Fruit fly (Drosophila melanogaster) whole organism, wandering third instar larva: ENCODE measurements around the gene sll.

ENCODE experiments used
- Dfd ChIP-seq: fragments of >200 bp; optimal IDR thresholded peaks from 2 replicates; lab custom pipeline; 2017; ENCODE audit warnings: missing biosample characterization, missing genetic modification characterization
- Hnf4 ChIP-seq: fragments of 200-800 bp; sonication (Bioruptor generic); optimal IDR thresholded peaks from 2 replicates; lab custom pipeline; 2016; ENCODE audit warnings: missing biosample characterization, mild to moderate bottlenecking, missing genetic modification characterization
- Myc ChIP-seq: fragments of >200 bp; optimal IDR thresholded peaks from 2 replicates; lab custom pipeline; 2017
- Vsx2 ChIP-seq: fragments of 200-300, 225-300 bp; sonication (Bioruptor generic); optimal IDR thresholded peaks from 2 replicates; lab custom pipeline; 2018; ENCODE audit warnings: missing biosample characterization, missing genetic modification characterization; ENCODE audit not compliant: partially characterized antibody
- sage ChIP-seq: fragments of 200-800 bp; sonication (Bioruptor generic); optimal IDR thresholded peaks from 2 replicates; lab custom pipeline; 2016; ENCODE audit warnings: missing biosample characterization, mild to moderate bottlenecking, missing genetic modification characterization
- usp ChIP-seq: fragments of >200 bp; optimal IDR thresholded peaks from 2 replicates; lab custom pipeline; 2017; ENCODE audit warnings: missing biosample characterization, missing genetic modification characterization

dm6 chr3R:17611411-17611810, 5.5 kb downstream of the sll start, which contains the start of gene Edg91:
- TF ChIP-seq usp (GFP tag; lab: Kevin White, UChicago) = no peak
- no peak for TF ChIP-seq Dfd (GFP tag; lab: Kevin White, UChicago)
- no peak for TF ChIP-seq Myc
- no peak for TF ChIP-seq Hnf4
- TF ChIP-seq Vsx2 (GFP tag; lab: Kevin White, UChicago) = no peak
- TF ChIP-seq sage (GFP tag; lab: Kevin White, UChicago) = no peak
